Fruit fly (Drosophila melanogaster) whole organism: Measurements from ENCODE around the gene Larp7.
A peak's percentile ranks its signal among the peaks of the same experiment; 100 is the strongest.

ENCODE experiments used
- CG8478 ChIP-seq: fragments of >200 bp; optimal IDR thresholded peaks from 2 replicates; lab custom pipeline; 2018; ENCODE audit warnings: inconsistent platforms
- Dll ChIP-seq: fragments of >200 bp; optimal IDR thresholded peaks from 2 replicates; lab custom pipeline; 2017
- EcR ChIP-seq, 2 experiments: fragments of >200 bp; optimal IDR thresholded peaks; 2 replicates each; lab custom pipeline; 2017; ENCODE audit warnings: missing biosample characterization in 2 of 2, missing genetic modification characterization in 2 of 2, missing genetic modification reagents in 2 of 2
- pan ChIP-seq: fragments of >200 bp; optimal IDR thresholded peaks from 2 replicates; lab custom pipeline; 2017
- psq ChIP-seq: fragments of >200 bp; optimal IDR thresholded peaks from 2 replicates; lab custom pipeline; 2017
- usp ChIP-seq: fragments of >200 bp; optimal IDR thresholded peaks from 2 replicates; lab custom pipeline; 2017; ENCODE audit warnings: missing biosample characterization, missing genetic modification characterization, mixed read lengths

Larp7 gene

dm6 chrX:9224423-9224822 lies 19.2 kb upstream of the Larp7 start:
- TF ChIP-seq Dll (lab: Kevin White, UChicago) (no peak), EcR (GFP tag; optimal IDR thresholded peaks at IDR 0.05; lab: Kevin White, UChicago) (no peak), CG8478 (lab: Kevin White, UChicago) (no peak), psq (no peak), pan (lab: Kevin White, UChicago) (no peak), usp (GFP tag; lab: Kevin White, UChicago) (no peak)

dm6 chrX:9225137-9225536 lies 18.5 kb upstream of the Larp7 start, which contains the start of gene CG15370:
CG15370 (plus strand) TSS chrX:9225437.
- TF ChIP-seq EcR (GFP tag; optimal IDR thresholded peaks at IDR 0.05; lab: Kevin White, UChicago) (no peak), pan (lab: Kevin White, UChicago) (no peak), usp (GFP tag; lab: Kevin White, UChicago) (no peak), psq (no peak), Dll (lab: Kevin White, UChicago) (no peak), CG8478 (lab: Kevin White, UChicago) (no peak)

DNA sequence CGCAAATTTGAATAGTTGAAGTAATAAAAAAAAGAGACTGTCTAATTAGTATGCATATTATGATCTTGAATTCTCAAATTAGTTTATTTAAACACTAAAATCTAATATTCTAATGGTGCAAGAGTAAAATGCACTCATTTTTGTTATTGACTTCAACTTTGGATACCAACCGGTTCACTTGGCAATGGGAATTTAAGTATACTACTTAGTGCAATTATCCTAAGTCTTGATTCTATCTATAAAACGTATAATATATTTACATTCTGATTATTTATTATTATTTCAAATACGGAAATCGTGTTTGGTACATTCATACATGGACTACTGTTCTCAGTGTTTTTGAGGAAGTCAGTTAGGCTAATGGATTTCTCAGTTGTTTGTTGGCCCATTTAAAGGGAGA lies 16.8 kb upstream of the Larp7 start, which contains the start of gene Gr8a:
Gene Gr8a (plus strand): TSS at position 301 of the 400 bp plus-strand sequence.
- no peak for TF ChIP-seq pan (lab: Kevin White, UChicago)
- no peak for TF ChIP-seq CG8478 (lab: Kevin White, UChicago)
- no peak for TF ChIP-seq usp (GFP tag; lab: Kevin White, UChicago)
- no peak for TF ChIP-seq Dll (lab: Kevin White, UChicago)
- TF ChIP-seq psq: no peak
- TF ChIP-seq EcR (GFP tag; optimal IDR thresholded peaks at IDR 0.05; lab: Kevin White, UChicago): no peak

dm6 chrX:9232199-9232598 lies 11.4 kb upstream of the Larp7 start, which contains the start of gene CG12121:
CG12121 (minus strand) TSS chrX:9232378.
- TF ChIP-seq CG8478 (lab: Kevin White, UChicago) (no peak), usp (GFP tag; lab: Kevin White, UChicago) (no peak)

- TF ChIP-seq CG8478 (lab: Kevin White, UChicago) (no peak), usp (GFP tag; lab: Kevin White, UChicago) (no peak), Dll (lab: Kevin White, UChicago) (no peak), pan (lab: Kevin White, UChicago) (no peak), EcR (GFP tag; optimal IDR thresholded peaks at IDR 0.05; lab: Kevin White, UChicago) (no peak), psq (no peak)
Observed at dm6 chrX:9236485-9236884, 7.1 kb upstream of the Larp7 start, which contains the start of gene Ir8a. Ir8a (minus strand) TSS chrX:9236585.

DNA sequence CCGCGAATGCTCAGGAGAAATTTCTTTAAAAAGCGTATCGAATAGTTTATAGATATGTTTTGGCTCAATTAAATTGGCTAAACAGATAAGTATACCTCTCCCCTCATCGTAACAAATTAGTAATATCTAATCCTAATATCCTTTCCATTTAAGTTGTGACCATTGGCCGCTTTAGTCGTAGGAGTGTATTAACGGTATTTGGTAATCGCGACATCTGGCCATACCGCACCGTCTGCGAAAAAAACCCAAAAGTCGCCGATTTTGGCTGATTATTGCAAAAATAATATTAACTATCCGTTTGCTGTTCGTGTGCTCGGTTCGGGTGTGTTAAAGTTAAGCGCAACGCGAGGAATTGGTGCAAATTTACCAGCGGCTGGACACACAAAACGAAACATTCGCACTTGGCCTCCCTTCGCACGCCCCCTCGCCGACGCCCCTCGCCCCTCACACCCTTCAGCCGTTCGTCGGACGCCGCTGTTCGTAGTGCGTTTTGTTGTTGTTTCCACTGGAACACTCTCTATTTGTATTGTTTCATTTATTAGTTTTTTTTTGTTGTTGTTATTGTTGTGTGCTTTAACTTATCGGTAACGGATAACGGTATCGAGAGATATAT lies 3.7 kb downstream of the Larp7 start, which contains the start of the genes amx and Dsor1:
Gene amx (minus strand): TSS at position 166 of the 613 bp plus-strand sequence.
Gene Dsor1 (plus strand): TSS at position 172 of the 613 bp plus-strand sequence.
- TF ChIP-seq EcR (GFP tag; optimal IDR thresholded peaks at IDR 0.05; lab: Kevin White, UChicago) (no peak), Dll (lab: Kevin White, UChicago) (no peak), pan (lab: Kevin White, UChicago) (no peak), CG8478 (lab: Kevin White, UChicago) (no peak), usp (GFP tag; lab: Kevin White, UChicago) (no peak), psq (no peak)

DNA sequence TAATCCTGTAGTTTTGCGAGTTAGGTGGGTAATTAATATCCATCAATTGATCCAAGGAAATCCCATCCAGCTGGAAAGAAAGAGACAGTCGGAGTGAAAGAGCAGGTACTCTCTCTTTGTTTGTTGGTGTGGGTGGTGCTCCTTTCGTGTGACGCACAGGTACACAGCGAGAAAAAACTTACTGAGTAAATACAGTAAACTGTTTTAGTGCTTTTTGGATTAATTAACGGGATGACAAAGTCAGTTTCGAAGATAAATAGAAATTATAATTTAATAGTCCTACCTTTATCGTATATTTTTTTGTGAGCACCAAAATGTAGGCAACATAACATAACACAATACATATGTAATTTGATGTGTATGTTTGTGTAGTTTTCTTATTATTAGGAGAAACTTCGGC lies 4.4 kb downstream of the Larp7 start:
- TF ChIP-seq psq (no peak), CG8478 (lab: Kevin White, UChicago) (no peak)

dm6 chrX:9250161-9250831 lies 6.7 kb downstream of the Larp7 start, which contains the start of gene CG17754:
CG17754 (plus strand) TSS chrX:9250420.
- TF ChIP-seq usp (GFP tag; lab: Kevin White, UChicago): no peak
- TF ChIP-seq Dll (lab: Kevin White, UChicago): peak; percentile 30
- no peak for TF ChIP-seq EcR (GFP tag; optimal IDR thresholded peaks at IDR 0.05; lab: Kevin White, UChicago)
- no peak for TF ChIP-seq pan (lab: Kevin White, UChicago)

DNA sequence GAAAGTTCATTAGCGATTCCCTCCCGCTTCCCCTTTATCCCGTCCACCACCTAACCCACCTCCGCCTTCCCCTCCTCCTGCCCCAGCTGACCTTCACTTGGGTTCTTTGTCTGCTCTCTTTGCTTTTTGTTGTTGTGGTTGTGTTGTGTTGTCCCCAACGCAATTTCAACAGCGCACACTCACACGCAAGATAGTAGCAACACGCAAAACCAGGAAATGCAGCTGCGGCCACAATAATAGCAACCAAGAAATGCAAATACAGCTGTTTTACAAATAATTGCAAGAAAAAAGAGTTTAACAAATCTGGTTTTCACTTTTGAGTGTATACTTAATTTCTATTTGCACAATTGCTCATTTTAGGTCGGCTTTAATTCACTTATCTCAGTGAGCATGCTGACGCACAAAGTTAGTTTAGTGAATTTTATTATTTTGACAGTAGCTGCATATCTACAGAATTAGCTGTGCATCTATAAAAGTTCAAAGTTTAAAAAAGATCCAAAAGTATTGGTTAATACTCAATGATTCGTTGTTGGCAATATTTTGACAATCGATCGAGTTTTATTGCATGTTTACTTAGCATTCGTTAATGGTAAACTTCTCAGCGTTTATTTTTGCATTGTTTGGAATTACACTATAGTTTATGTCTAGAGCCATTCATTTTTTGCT lies 7.7 kb downstream of the Larp7 start:
- no peak for TF ChIP-seq CG8478 (lab: Kevin White, UChicago)
- no peak for TF ChIP-seq EcR (GFP tag; optimal IDR thresholded peaks at IDR 0.05; lab: Kevin White, UChicago)
- no peak for TF ChIP-seq Dll (lab: Kevin White, UChicago)
- no peak for TF ChIP-seq psq
- no peak for TF ChIP-seq pan (lab: Kevin White, UChicago)
- TF ChIP-seq usp (GFP tag; lab: Kevin White, UChicago): no peak

DNA sequence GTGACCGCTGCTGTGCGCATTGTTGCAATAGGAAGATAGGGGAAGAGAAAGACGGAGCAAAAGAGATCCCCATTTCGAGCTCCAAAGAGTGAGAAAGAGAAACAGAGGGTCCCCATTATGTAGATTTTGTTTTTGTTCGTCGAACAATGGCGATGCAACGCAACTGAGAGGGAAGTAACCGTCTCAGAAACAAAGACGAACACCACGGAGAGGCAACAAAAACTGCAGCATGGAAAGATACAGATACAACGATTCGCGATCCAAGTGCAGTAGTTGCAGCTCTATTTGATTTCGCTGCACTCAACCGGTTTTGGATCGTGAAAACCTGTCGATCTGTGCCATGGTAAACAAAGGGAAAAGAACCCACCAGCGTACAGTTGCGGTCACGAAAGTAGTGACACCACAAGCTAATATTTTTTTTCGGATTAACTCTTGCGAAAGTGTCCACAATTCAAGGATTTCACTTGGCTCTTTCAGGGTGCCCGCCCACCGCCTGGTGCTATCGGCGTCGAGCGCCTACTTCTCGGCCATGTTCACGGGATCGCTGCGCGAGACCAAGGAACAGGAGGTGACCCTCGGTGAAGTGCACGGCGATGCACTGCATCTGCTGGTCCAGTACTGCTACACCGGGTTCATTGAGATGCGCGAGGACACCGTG lies 8.6 kb downstream of the Larp7 start:
- no peak for TF ChIP-seq EcR (GFP tag; optimal IDR thresholded peaks at IDR 0.05; lab: Kevin White, UChicago)
- TF ChIP-seq psq: no peak
- no peak for TF ChIP-seq CG8478 (lab: Kevin White, UChicago)
- TF ChIP-seq pan (lab: Kevin White, UChicago): no peak
- TF ChIP-seq usp (GFP tag; lab: Kevin White, UChicago): no peak
- no peak for TF ChIP-seq Dll (lab: Kevin White, UChicago)

- TF ChIP-seq usp (GFP tag; lab: Kevin White, UChicago): no peak
Observed at dm6 chrX:9255021-9255420, 11.4 kb downstream of the Larp7 start.
